Fruit fly (Drosophila melanogaster) whole organism, embryonic: ENCODE measurements around the gene CG31776.

Experiments used
- C15 ChIP-seq: fragments of 200-800 bp; sonication (Bioruptor generic); IDR thresholded peaks from 3 replicates; pipeline ENCODE4 v1.3.6; 2022; ENCODE audit warnings: missing biosample characterization, missing genetic modification characterization
- CG11504 ChIP-seq: fragments of 200-800 bp; sonication (Bioruptor generic); optimal IDR thresholded peaks from 3 replicates; lab custom pipeline; 2019; ENCODE audit warnings: missing biosample characterization, mild to moderate bottlenecking, missing genetic modification characterization, moderate library complexity
- CG12155 ChIP-seq: fragments of 200-800 bp; sonication (Bioruptor generic); optimal IDR thresholded peaks from 3 replicates; lab custom pipeline; 2016; ENCODE audit warnings: missing biosample characterization, missing genetic modification characterization
- CG12744 ChIP-seq: fragments of 200-800 bp; sonication (Bioruptor generic); optimal IDR thresholded peaks from 2 replicates; lab custom pipeline; 2016; ENCODE audit warnings: missing biosample characterization, missing genetic modification characterization
- CG13287 ChIP-seq: fragments of 200-800 bp; sonication (Bioruptor generic); IDR thresholded peaks from 2 replicates; pipeline ENCODE4 v1.3.6; 2022; ENCODE audit warnings: missing biosample characterization, missing genetic modification characterization; ENCODE audit not compliant: partially characterized antibody
- CG14710 ChIP-seq: fragments of 200-800 bp; sonication (Bioruptor generic); optimal IDR thresholded peaks from 3 replicates; lab custom pipeline; 2019; ENCODE audit warnings: missing biosample characterization, mild to moderate bottlenecking, missing genetic modification characterization, moderate library complexity
- CG17186 ChIP-seq: fragments of 200-800 bp; sonication (Bioruptor generic); optimal IDR thresholded peaks from 3 replicates; lab custom pipeline; 2017; ENCODE audit warnings: missing biosample characterization, missing genetic modification reagents, missing genetic modification characterization
- CG18262 ChIP-seq: fragments of 200-800 bp; optimal IDR thresholded peaks from 3 replicates; lab custom pipeline; 2019; ENCODE audit warnings: missing biosample characterization, mild to moderate bottlenecking, missing genetic modification characterization, moderate library complexity
- CG31441 ChIP-seq: fragments of 200-800 bp; sonication (Bioruptor generic); IDR thresholded peaks from 2 replicates; pipeline ENCODE4 v1.3.6; 2022; ENCODE audit warnings: missing biosample characterization, missing genetic modification characterization
- CG34224 ChIP-seq: fragments of 200-800 bp; sonication (Bioruptor generic); IDR thresholded peaks from 3 replicates; pipeline ENCODE4 v1.3.6; 2022; ENCODE audit warnings: missing biosample characterization, missing genetic modification characterization; ENCODE audit not compliant: partially characterized antibody
- CG34422 ChIP-seq: fragments of 200-800 bp; sonication (Bioruptor generic); IDR thresholded peaks from 3 replicates; pipeline ENCODE4 v1.3.6; 2022; ENCODE audit warnings: missing biosample characterization, missing genetic modification characterization
- CG3995 ChIP-seq: fragments of 200-800 bp; sonication (Bioruptor generic); optimal IDR thresholded peaks from 3 replicates; lab custom pipeline; 2016; ENCODE audit warnings: missing biosample characterization, missing genetic modification characterization
- CG4424 ChIP-seq: fragments of 200-800 bp; sonication (Bioruptor generic); optimal IDR thresholded peaks from 3 replicates; lab custom pipeline; 2016; ENCODE audit warnings: missing biosample characterization, missing genetic modification characterization
- CG4617 ChIP-seq: fragments of 200-800 bp; sonication (Bioruptor generic); optimal IDR thresholded peaks from 3 replicates; lab custom pipeline; 2016; ENCODE audit warnings: missing biosample characterization, missing genetic modification characterization, borderline replicate concordance
- CG6654 ChIP-seq: fragments of 200-800 bp; sonication (Bioruptor generic); optimal IDR thresholded peaks from 2 replicates; lab custom pipeline; 2017; ENCODE audit warnings: missing biosample characterization, mild to moderate bottlenecking, missing genetic modification characterization
- Dp ChIP-seq: fragments of 200-800 bp; sonication (Bioruptor generic); optimal IDR thresholded peaks from 2 replicates; lab custom pipeline; 2018; ENCODE audit warnings: missing biosample characterization, mild to moderate bottlenecking, missing genetic modification characterization, moderate library complexity
- E2f2 ChIP-seq: fragments of 200-800 bp; sonication (Bioruptor generic); IDR thresholded peaks from 2 replicates; pipeline ENCODE4 v1.3.6; 2022; ENCODE audit warnings: missing biosample characterization, missing genetic modification characterization
- Ets65A ChIP-seq: fragments of 200-800 bp; sonication (Bioruptor generic); peaks from one replicate; lab custom pipeline; 2016; ENCODE audit warnings: missing biosample characterization, missing genetic modification characterization
- Lhr ChIP-seq: fragments of 200-800 bp; sonication (Bioruptor generic); optimal IDR thresholded peaks from 3 replicates; lab custom pipeline; 2017; ENCODE audit warnings: mild to moderate bottlenecking, missing biosample characterization, missing genetic modification reagents, missing genetic modification characterization
- MBD-R2 ChIP-seq: fragments of 200-800 bp; sonication (Bioruptor generic); IDR thresholded peaks from 2 replicates; pipeline ENCODE4 v1.3.6; 2022; ENCODE audit warnings: missing biosample characterization, missing genetic modification characterization
- Med ChIP-seq: fragments of 200-800 bp; sonication (Bioruptor generic); peaks from one replicate; lab custom pipeline; 2016; ENCODE audit warnings: missing biosample characterization, missing genetic modification characterization, mild to moderate bottlenecking, inconsistent platforms, moderate library complexity
- Myb ChIP-seq: fragments of 200-800 bp; sonication (Bioruptor generic); optimal IDR thresholded peaks from 2 replicates; lab custom pipeline; 2016; ENCODE audit warnings: missing biosample characterization, missing genetic modification characterization
- Pdp1 ChIP-seq, 2 experiments: fragments of 200-800 bp; sonication (Bioruptor generic); optimal IDR thresholded peaks; 3 replicates each; lab custom pipeline; 2016; ENCODE audit warnings: missing biosample characterization in 2 of 2, missing genetic modification characterization in 2 of 2, mild to moderate bottlenecking in 1 of 2, moderate library complexity in 1 of 2
- Rfx ChIP-seq: fragments of 200-800 bp; sonication (Bioruptor generic); IDR thresholded peaks from 2 replicates; pipeline ENCODE4 v1.3.6; 2022; ENCODE audit warnings: missing biosample characterization, missing genetic modification characterization
- Sox102F ChIP-seq: fragments of 200-800 bp; sonication (Bioruptor generic); optimal IDR thresholded peaks from 2 replicates; lab custom pipeline; 2018; ENCODE audit warnings: missing biosample characterization, mild to moderate bottlenecking, missing genetic modification characterization, moderate library complexity
- Vsx1 ChIP-seq: fragments of 200-800 bp; sonication (Bioruptor generic); optimal IDR thresholded peaks from 2 replicates; lab custom pipeline; 2017; ENCODE audit warnings: missing biosample characterization, mild to moderate bottlenecking, missing genetic modification characterization, missing genetic modification reagents
- YL-1 ChIP-seq: fragments of 200-800 bp; sonication (Bioruptor generic); optimal IDR thresholded peaks from 3 replicates; lab custom pipeline; 2017; ENCODE audit warnings: missing biosample characterization, mild to moderate bottlenecking, missing genetic modification characterization
- ase ChIP-seq: fragments of 200-800 bp; sonication (Bioruptor generic); IDR thresholded peaks from 3 replicates; pipeline ENCODE4 v1.3.6; 2022; ENCODE audit warnings: missing biosample characterization, missing genetic modification characterization
- chm ChIP-seq: fragments of 200-800 bp; sonication (Bioruptor generic); IDR thresholded peaks from 2 replicates; pipeline ENCODE4 v1.3.6; 2022; ENCODE audit warnings: missing biosample characterization, missing genetic modification characterization
- croc ChIP-seq: fragments of 200-800 bp; sonication (Bioruptor generic); conservative IDR thresholded peaks from 3 replicates; pipeline ENCODE4 v1.3.6; 2022; ENCODE audit warnings: missing biosample characterization, missing genetic modification characterization
- dmrt11E ChIP-seq: fragments of 200-800 bp; sonication (Bioruptor generic); optimal IDR thresholded peaks from 3 replicates; lab custom pipeline; 2018; ENCODE audit warnings: missing biosample characterization, mild to moderate bottlenecking, missing genetic modification characterization, moderate library complexity
- dmrt99B ChIP-seq: fragments of 200-800 bp; sonication (Bioruptor generic); optimal IDR thresholded peaks from 2 replicates; lab custom pipeline; 2018; ENCODE audit warnings: missing biosample characterization, mild to moderate bottlenecking, missing genetic modification characterization, moderate library complexity
- eve ChIP-seq, 2 experiments: fragments of >200 bp; optimal IDR thresholded peaks; 2 replicates each; lab custom pipeline; 2017; ENCODE audit warnings: missing biosample characterization in 2 of 2, missing genetic modification characterization in 2 of 2
- ftz-f1 ChIP-seq: fragments of 200-800 bp; sonication (Bioruptor generic); optimal IDR thresholded peaks from 2 replicates; lab custom pipeline; 2016; ENCODE audit warnings: missing biosample characterization, missing genetic modification characterization
- gfzf ChIP-seq: fragments of 200-800 bp; sonication (Bioruptor generic); optimal IDR thresholded peaks from 2 replicates; lab custom pipeline; 2016; ENCODE audit warnings: missing biosample characterization, mild to moderate bottlenecking, missing genetic modification characterization, moderate library complexity
- gsb-n ChIP-seq: fragments of 200-800 bp; sonication (Bioruptor generic); optimal IDR thresholded peaks from 3 replicates; lab custom pipeline; 2018; ENCODE audit warnings: missing biosample characterization, mild to moderate bottlenecking, missing genetic modification characterization
- her ChIP-seq: fragments of 200-800 bp; sonication (Bioruptor generic); optimal IDR thresholded peaks from 2 replicates; lab custom pipeline; 2016; ENCODE audit warnings: missing biosample characterization, missing genetic modification characterization
- kah ChIP-seq: fragments of 200-800 bp; sonication (Bioruptor generic); optimal IDR thresholded peaks from 2 replicates; lab custom pipeline; 2018; ENCODE audit warnings: missing biosample characterization, mild to moderate bottlenecking, missing genetic modification characterization
- nerfin-1 ChIP-seq: fragments of 200-800 bp; sonication (Bioruptor generic); optimal IDR thresholded peaks from 3 replicates; lab custom pipeline; 2019; ENCODE audit warnings: missing biosample characterization, mild to moderate bottlenecking, missing genetic modification characterization, moderate library complexity
- onecut ChIP-seq: fragments of 200-800 bp; sonication (Bioruptor generic); IDR thresholded peaks from 2 replicates; pipeline ENCODE4 v1.3.6; 2022; ENCODE audit warnings: missing biosample characterization, missing genetic modification characterization
- peb ChIP-seq: fragments of 200-800 bp; sonication (Bioruptor generic); IDR thresholded peaks from 2 replicates; pipeline ENCODE4 v1.3.6; 2022; ENCODE audit warnings: missing biosample characterization, missing genetic modification characterization
- pum ChIP-seq: fragments of 200-800 bp; sonication (Bioruptor generic); optimal IDR thresholded peaks from 2 replicates; lab custom pipeline; 2016; ENCODE audit warnings: missing biosample characterization, missing genetic modification characterization
- pzg ChIP-seq: fragments of 200-800 bp; sonication (Bioruptor generic); optimal IDR thresholded peaks from 3 replicates; lab custom pipeline; 2018; ENCODE audit warnings: missing biosample characterization, mild to moderate bottlenecking, missing genetic modification characterization, moderate library complexity
- scrt ChIP-seq: fragments of 200-800 bp; sonication (Bioruptor generic); optimal IDR thresholded peaks from 2 replicates; lab custom pipeline; 2018; ENCODE audit warnings: missing biosample characterization, mild to moderate bottlenecking, missing genetic modification characterization, moderate library complexity
- stwl ChIP-seq: fragments of 200-800 bp; sonication (Bioruptor generic); optimal IDR thresholded peaks from 3 replicates; lab custom pipeline; 2018; ENCODE audit warnings: missing biosample characterization, mild to moderate bottlenecking, missing genetic modification characterization, moderate library complexity
- sug ChIP-seq: fragments of 200-800 bp; optimal IDR thresholded peaks from 2 replicates; lab custom pipeline; 2019; ENCODE audit warnings: missing biosample characterization, mild to moderate bottlenecking, missing genetic modification characterization, moderate library complexity
- trem ChIP-seq: fragments of 200-800 bp; optimal IDR thresholded peaks from 3 replicates; lab custom pipeline; 2019; ENCODE audit warnings: missing biosample characterization, mild to moderate bottlenecking, missing genetic modification characterization, moderate library complexity
- zen2 ChIP-seq: fragments of 200-800 bp; sonication (Bioruptor generic); IDR thresholded peaks from 3 replicates; pipeline ENCODE4 v1.3.6; 2022; ENCODE audit warnings: missing biosample characterization, missing genetic modification characterization; ENCODE audit not compliant: partially characterized antibody

CG31776 gene

DNA sequence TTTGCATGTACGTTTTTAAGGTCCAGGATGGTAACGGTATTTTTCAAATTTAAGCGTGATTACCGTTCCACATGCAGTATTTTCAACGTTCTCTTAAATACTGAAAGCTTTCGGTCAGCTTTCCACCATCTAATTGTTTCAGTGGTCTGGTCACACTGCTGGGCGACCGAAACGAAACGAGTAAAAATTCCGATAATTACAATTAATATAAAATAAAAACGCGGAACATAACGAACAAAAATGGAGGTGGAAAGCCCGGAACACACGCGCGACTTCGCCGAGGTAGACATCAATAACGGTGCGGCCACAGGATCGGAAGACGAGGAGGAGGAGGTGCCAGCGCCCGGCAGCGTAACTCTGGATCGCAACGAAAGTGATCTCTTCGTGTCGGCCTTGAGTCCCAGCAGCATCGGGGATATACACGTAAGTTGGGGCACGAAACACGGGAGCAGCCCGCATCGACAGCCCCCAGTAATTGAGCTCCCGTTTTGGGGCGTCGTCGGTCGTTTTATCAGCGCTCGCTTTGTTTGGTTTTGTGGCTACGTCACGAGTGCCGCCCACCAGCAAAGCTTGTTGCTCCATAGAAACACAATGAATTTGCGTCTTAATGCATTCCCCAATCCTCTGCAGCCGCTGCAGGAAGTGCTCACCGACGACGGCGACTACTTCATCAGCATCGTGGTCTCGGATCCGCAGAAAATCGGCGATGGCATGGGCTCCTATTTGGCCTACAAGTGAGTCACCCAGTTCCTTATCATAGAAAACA lies 20.2 kb upstream of the CG31776 start, which contains the start of gene Snx1 (continued):
- peak; percentile 71 for TF ChIP-seq pzg
- TF ChIP-seq Med, result peak; percentile 71
- TF ChIP-seq onecut (GFP tag; lab: Robert Waterston, UW), result 0 out of 2 replicates have a peak, but pooled peaks have one; percentile 4
- peak; percentile 35 for TF ChIP-seq CG4617 (GFP tag; lab: Kevin White, UChicago)
- peak; percentile 95 for TF ChIP-seq Myb (GFP tag; lab: Kevin White, UChicago)
- TF ChIP-seq CG3995, result peak; percentile 92
- no peak for TF ChIP-seq dmrt11E (tag; lab: Kevin White, UChicago)
- TF ChIP-seq Dp (GFP tag; lab: Kevin White, UChicago), result peak; percentile 60
- peak; percentile 79 for TF ChIP-seq stwl (tag; lab: Kevin White, UChicago)
- no peak for TF ChIP-seq chm
- peak; percentile 18 for TF ChIP-seq CG12155 (GFP tag; lab: Kevin White, UChicago)
- TF ChIP-seq CG4424 (GFP tag; lab: Kevin White, UChicago), result no peak
- peak; percentile 60 for TF ChIP-seq ftz-f1
- no peak for TF ChIP-seq CG17186 (GFP tag; lab: Kevin White, UChicago)
- TF ChIP-seq Pdp1 (GFP tag; optimal IDR thresholded peaks at IDR 0.05; lab: Kevin White, UChicago), result peak in 1 of 2 experiments; percentile 4
- TF ChIP-seq kah (GFP tag; lab: Kevin White, UChicago), result no peak
- peak; percentile 31 for TF ChIP-seq nerfin-1 (tag; lab: Kevin White, UChicago)
- peak; percentile 67 for TF ChIP-seq gsb-n
- peak; percentile 51 for TF ChIP-seq YL-1
- TF ChIP-seq gfzf (GFP tag; lab: Kevin White, UChicago), result peak; percentile 75
- peak; percentile 20; the same call in 1 of the 3 replicates for TF ChIP-seq CG34224 (GFP tag; lab: Robert Waterston, UW)
- peak; percentile 97 for TF ChIP-seq sug
- peak; percentile 57; the same call in 1 of the 2 replicates for TF ChIP-seq CG13287 (GFP tag; lab: Robert Waterston, UW)
- TF ChIP-seq E2f2, result peak; percentile 35; the same call in 1 of the 2 replicates
- peak; percentile 47; the same call in 1 of the 3 replicates for TF ChIP-seq CG34422 (GFP tag; lab: Robert Waterston, UW)
- peak; percentile 20 for TF ChIP-seq Lhr

DNA sequence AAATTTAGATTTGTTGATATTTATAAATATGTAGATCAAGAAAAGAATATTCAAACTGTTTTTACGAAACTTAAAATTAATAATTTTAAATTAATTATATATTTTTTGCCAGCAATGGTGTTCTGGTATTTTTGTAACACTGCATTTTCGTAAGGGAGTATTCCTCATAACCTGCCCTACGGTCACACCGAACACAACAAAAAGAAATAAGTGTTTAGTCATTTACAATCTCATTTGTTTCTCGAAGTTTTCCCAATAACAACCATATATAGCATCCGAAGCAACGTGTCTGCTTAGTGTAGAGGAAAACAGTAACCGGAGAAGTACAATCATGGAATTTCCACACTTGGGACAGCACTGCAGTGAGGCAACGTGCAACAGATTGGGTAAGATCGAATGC lies 17.7 kb upstream of the CG31776 start, which contains the start of gene CG12795:
CG12795 (plus strand) TSS at position 181 of the 400 bp plus-strand sequence.
- no peak for TF ChIP-seq Rfx
- TF ChIP-seq eve (GFP tag; optimal IDR thresholded peaks at IDR 0.05; lab: Kevin White, UChicago), result no peak
- peak; percentile 72 for TF ChIP-seq gfzf (GFP tag; lab: Kevin White, UChicago)
- no peak for TF ChIP-seq C15 (GFP tag; lab: Robert Waterston, UW)
- TF ChIP-seq CG14710 (tag; lab: Kevin White, UChicago), result peak; percentile 32
- no peak for TF ChIP-seq Lhr
- TF ChIP-seq CG12744 (GFP tag; lab: Kevin White, UChicago), result no peak
- no peak for TF ChIP-seq peb (GFP tag; lab: Robert Waterston, UW)
- TF ChIP-seq croc (GFP tag; lab: Robert Waterston, UW), result no peak
- no peak for TF ChIP-seq her (GFP tag; lab: Kevin White, UChicago)
- no peak for TF ChIP-seq CG31441 (GFP tag; lab: Robert Waterston, UW)
- TF ChIP-seq pum (GFP tag; lab: Kevin White, UChicago), result no peak
- TF ChIP-seq ase (GFP tag; lab: Robert Waterston, UW), result no peak
- TF ChIP-seq Vsx1 (GFP tag; lab: Kevin White, UChicago), result no peak
- TF ChIP-seq zen2 (GFP tag; lab: Robert Waterston, UW), result no peak
- peak; percentile 54 for TF ChIP-seq pzg
- TF ChIP-seq CG6654 (GFP tag; lab: Kevin White, UChicago), result no peak
- TF ChIP-seq CG11504, result no peak
- TF ChIP-seq Dp (GFP tag; lab: Kevin White, UChicago), result peak; percentile 12
- TF ChIP-seq Ets65A (GFP tag; lab: Kevin White, UChicago), result no peak
- TF ChIP-seq CG18262 (tag; lab: Kevin White, UChicago), result no peak
- TF ChIP-seq trem, result peak; percentile 29
- TF ChIP-seq MBD-R2 (GFP tag; lab: Robert Waterston, UW), result peak; percentile 47; the same call in 1 of the 2 replicates
- TF ChIP-seq scrt (GFP tag; lab: Kevin White, UChicago), result no peak
- TF ChIP-seq Sox102F, result no peak
- TF ChIP-seq CG4424 (GFP tag; lab: Kevin White, UChicago), result no peak
- no peak for TF ChIP-seq dmrt99B (tag; lab: Kevin White, UChicago)
